Worm (Caenorhabditis elegans) whole organism, L1 larva: ENCODE measurements around the gene col-160.

Source experiments
- blmp-1 ChIP-seq: fragments of 150-350 bp; optimal IDR thresholded peaks from 2 replicates; lab custom pipeline; 2014; ENCODE audit warnings: missing biosample characterization, missing genetic modification characterization
- efl-1 ChIP-seq, 4 experiments: fragments of 150-350 bp; optimal IDR thresholded peaks in 3 of 4; peaks in 1 of 4; 1 replicate in 1 of 4; 2 replicates in 3 of 4; lab custom pipeline; 2014; ENCODE audit warnings: missing biosample characterization in 2 of 4, missing genetic modification characterization in 2 of 4, missing genetic modification reagents in 2 of 4
- lin-39 ChIP-seq: fragments of 150-350 bp; optimal IDR thresholded peaks from 2 replicates; lab custom pipeline; 2014; ENCODE audit warnings: missing biosample characterization, missing genetic modification reagents, missing genetic modification characterization
- nhr-11 ChIP-seq: fragments of 150-350 bp; optimal IDR thresholded peaks from 2 replicates; lab custom pipeline; 2014; ENCODE audit warnings: missing biosample characterization, missing genetic modification characterization
- nhr-12 ChIP-seq: sonication (generic microtip); optimal IDR thresholded peaks from 2 replicates; lab custom pipeline; 2017; ENCODE audit warnings: missing biosample characterization, missing genetic modification characterization
- pag-3 ChIP-seq: sonication (generic microtip); optimal IDR thresholded peaks from 2 replicates; lab custom pipeline; 2017; ENCODE audit warnings: missing genetic modification characterization, mild to moderate bottlenecking, missing compliant biosample characterization, antibody characterized with exemption, borderline replicate concordance; ENCODE audit not compliant: insufficient read depth
- skn-1 ChIP-seq: fragments of 150-350 bp; optimal IDR thresholded peaks from 2 replicates; lab custom pipeline; 2014; ENCODE audit warnings: missing biosample characterization, missing genetic modification characterization
- sup-37 ChIP-seq: fragments of 200-800 bp; sonication (Bioruptor generic); optimal IDR thresholded peaks from 2 replicates; lab custom pipeline; 2018; ENCODE audit warnings: mild to moderate bottlenecking, missing genetic modification characterization, missing compliant biosample characterization
- tbx-2 ChIP-seq: sonication (generic microtip); optimal IDR thresholded peaks from 2 replicates; lab custom pipeline; 2016; ENCODE audit warnings: missing genetic modification characterization, missing compliant biosample characterization
- vab-15 ChIP-seq: sonication (generic microtip); optimal IDR thresholded peaks from 2 replicates; lab custom pipeline; 2017; ENCODE audit warnings: missing genotype, mild to moderate bottlenecking, missing genetic modification characterization, missing compliant biosample characterization

DNA sequence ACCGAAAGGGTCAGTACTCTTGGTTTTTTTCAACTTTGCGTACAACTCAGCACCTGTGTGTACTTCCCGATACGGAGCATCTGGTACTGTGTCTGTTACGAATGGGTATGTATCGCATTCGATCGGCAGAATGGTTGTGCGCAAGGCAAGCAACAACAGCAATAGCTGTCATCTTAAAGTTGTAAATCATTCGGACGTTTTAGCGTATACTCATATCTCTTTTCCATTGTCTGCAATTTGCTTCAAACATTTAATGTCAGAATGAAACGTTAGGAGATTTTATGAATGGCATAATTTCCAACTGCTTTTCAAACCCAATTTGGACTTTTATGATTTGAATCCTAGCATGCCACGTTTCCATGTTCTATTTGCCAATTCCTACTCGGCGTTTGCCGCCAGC, 44.9 kb downstream of the col-160 start:
- TF ChIP-seq tbx-2 (tag; lab: Kevin White, UChicago): no peak
- TF ChIP-seq sup-37 (GFP tag; lab: Kevin White, UChicago): no peak
- no peak for TF ChIP-seq efl-1 (optimal IDR thresholded peaks at IDR 0.05; lab: Kevin White, UChicago)
- TF ChIP-seq efl-1 (GFP tag; optimal IDR thresholded peaks at IDR 0.05 in 1 of 2; lab: Kevin White, UChicago): peak in 1 of 2 experiments; percentile 68
- TF ChIP-seq vab-15 (tag; lab: Kevin White, UChicago): no peak
- no peak for TF ChIP-seq blmp-1 (tag; lab: Kevin White, UChicago)
- TF ChIP-seq nhr-12 (tag; lab: Kevin White, UChicago): no peak
- no peak for TF ChIP-seq pag-3 (tag; lab: Kevin White, UChicago)
- TF ChIP-seq nhr-11 (tag; lab: Kevin White, UChicago): no peak
- TF ChIP-seq lin-39 (tag; lab: Kevin White, UChicago): no peak
- TF ChIP-seq skn-1 (tag; lab: Kevin White, UChicago): no peak
